Fruit fly (Drosophila melanogaster): ENCODE data around the gene tho2.

Gene tho2

DNA sequence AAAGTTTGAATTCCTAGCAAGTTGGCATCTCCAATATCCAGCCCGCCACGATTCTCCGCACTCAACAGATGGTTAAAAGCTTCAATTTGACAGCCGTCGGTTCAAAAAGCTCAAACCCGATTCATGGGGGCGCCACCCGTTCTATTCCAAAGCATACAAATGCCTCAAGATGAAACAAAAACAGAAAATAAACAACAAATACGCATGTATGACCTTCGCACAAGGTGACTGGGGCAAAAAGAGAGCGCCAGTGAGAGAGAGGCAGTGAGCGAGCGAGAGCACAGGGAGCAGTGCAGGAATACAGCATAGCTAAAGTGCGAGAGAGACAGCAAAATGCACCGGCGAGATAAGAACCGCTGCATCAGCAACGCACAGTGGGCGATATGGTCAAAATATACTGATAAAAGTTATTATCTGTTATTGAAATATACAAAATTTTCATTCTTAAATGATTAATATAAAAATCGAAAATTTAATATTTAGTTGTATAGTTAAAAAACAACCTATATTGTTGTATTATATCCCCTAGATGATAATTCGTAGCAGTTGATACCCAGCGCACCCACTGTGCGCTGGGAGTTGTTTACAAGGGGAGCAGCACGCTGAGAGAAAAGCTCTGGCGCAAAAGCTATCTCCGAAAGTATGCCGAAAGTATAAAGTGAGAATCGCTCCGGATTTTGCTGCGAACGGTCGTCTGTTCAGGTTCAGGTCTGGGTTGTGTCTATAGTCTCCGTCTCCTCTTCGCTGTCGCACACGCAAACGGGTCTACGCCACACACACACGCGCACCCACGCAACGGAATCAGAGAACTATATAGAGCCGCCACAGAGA is 14.6 kb downstream of the tho2 start, which contains the start of gene Glyp (continued):
- TF ChIP-seq spab (GFP tag; optimal IDR thresholded peaks at IDR 0.05) (peak; percentile 96), CG11294 (GFP tag; IDR thresholded peaks at IDR 0.05) (peak; percentile 93), achi (GFP tag; optimal IDR thresholded peaks at IDR 0.05) (peak; percentile 100), fd85E (GFP tag; optimal IDR thresholded peaks at IDR 0.05) (peak; percentile 87), CG4318 (GFP tag; optimal IDR thresholded peaks at IDR 0.05) (peak; percentile 98), eg (GFP tag; IDR thresholded peaks at IDR 0.05) (peak; percentile 96), Hr38 (GFP tag; optimal IDR thresholded peaks at IDR 0.05) (no peak), net (GFP tag; optimal IDR thresholded peaks at IDR 0.05) (peak; percentile 97), dsx (GFP tag; optimal IDR thresholded peaks at IDR 0.05; ENCODE audit: poor library complexity, severe bottlenecking) (peak; percentile 95), CG31627 (GFP tag; optimal IDR thresholded peaks at IDR 0.05) (peak; percentile 85), OdsH (GFP tag; optimal IDR thresholded peaks at IDR 0.05) (peak; percentile 96), CG7368 (GFP tag; optimal IDR thresholded peaks at IDR 0.05) (peak; percentile 94), CG10669 (GFP tag; optimal IDR thresholded peaks at IDR 0.05) (peak; percentile 93), Met (GFP tag; optimal IDR thresholded peaks at IDR 0.05) (peak; percentile 95), CG3919 (GFP tag; optimal IDR thresholded peaks at IDR 0.05) (peak; percentile 97), Sox14 (GFP tag; optimal IDR thresholded peaks at IDR 0.05) (peak; percentile 89), CG10631 (GFP tag; optimal IDR thresholded peaks at IDR 0.05) (peak; percentile 97), Hr4 (GFP tag; optimal IDR thresholded peaks at IDR 0.05) (peak; percentile 97), Sox102F (GFP tag; optimal IDR thresholded peaks at IDR 0.05) (peak; percentile 94), acj6 (GFP tag; optimal IDR thresholded peaks at IDR 0.05) (peak; percentile 95), salr (GFP tag; optimal IDR thresholded peaks at IDR 0.05) (peak; percentile 86 to 95), lz (GFP tag; optimal IDR thresholded peaks at IDR 0.05) (peak; percentile 93), svp (GFP tag) (peak; percentile 97), CG15336 (GFP tag; IDR thresholded peaks at IDR 0.05) (peak; percentile 98), CG8632 (GFP tag; optimal IDR thresholded peaks at IDR 0.05) (peak; percentile 98), CG32006 (GFP tag; optimal IDR thresholded peaks at IDR 0.05) (peak; percentile 99), CG6792 (GFP tag; optimal IDR thresholded peaks at IDR 0.05) (peak; percentile 96), Hr39 (GFP tag; optimal IDR thresholded peaks at IDR 0.05) (peak; percentile 82)

DNA sequence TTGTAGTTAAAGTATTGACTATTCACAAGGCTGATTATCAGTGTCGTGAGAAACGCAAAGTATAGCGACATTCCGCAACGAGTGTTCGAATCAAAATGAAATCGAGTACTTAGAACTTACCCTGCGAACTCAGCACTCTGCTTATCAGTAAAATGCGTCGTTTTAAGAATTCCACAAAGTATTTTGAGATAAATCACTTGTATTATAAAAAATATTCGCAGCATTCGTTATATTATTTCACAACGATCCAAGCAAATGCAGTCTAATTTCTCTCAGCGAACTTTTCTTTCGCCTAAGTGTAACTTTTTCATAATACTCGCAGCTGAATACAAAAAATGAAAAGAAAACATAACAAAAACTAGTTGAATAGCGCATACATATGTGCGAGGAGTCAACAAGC is 15.8 kb downstream of the tho2 start, which contains the start of gene CG4259:
Gene CG4259 (minus strand): TSS at position 101 of the 400 bp plus-strand sequence.
- TF ChIP-seq fd59A (GFP tag; optimal IDR thresholded peaks at IDR 0.05) (no peak), svp (GFP tag) (peak; percentile 57), CG6276 (GFP tag; optimal IDR thresholded peaks at IDR 0.05) (no peak), Eip78C (GFP tag) (peak; percentile 4)

DNA sequence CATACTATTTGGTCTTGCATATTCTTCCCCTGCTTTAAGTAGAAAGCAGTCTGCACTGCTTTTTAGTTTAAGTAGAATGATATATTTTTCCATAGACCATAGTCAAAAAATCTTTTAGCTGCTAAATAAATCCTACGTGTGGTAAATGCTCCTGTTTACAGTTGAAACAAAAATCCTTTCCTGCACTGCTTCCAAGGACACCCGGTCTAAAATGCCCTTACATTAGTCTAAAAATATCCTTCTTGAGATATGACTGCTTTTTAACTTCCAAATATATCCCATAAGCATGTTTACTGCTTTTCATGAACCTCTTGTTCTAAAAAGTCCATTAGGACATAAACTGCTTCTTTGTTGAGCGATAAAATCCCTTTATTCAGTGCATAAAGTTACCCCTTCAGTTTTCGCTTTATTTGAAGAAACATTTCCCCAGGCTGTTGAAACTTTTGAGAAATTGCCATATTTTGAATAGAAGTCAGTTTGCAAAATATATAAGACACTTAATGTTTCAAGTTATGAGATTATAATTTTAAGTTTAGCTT is 34.6 kb downstream of the tho2 start:
- TF ChIP-seq fd59A (GFP tag; optimal IDR thresholded peaks at IDR 0.05) (no peak), CG6808 (GFP tag; optimal IDR thresholded peaks at IDR 0.05) (no peak), cyc (GFP tag; optimal IDR thresholded peaks at IDR 0.05) (no peak)

DNA sequence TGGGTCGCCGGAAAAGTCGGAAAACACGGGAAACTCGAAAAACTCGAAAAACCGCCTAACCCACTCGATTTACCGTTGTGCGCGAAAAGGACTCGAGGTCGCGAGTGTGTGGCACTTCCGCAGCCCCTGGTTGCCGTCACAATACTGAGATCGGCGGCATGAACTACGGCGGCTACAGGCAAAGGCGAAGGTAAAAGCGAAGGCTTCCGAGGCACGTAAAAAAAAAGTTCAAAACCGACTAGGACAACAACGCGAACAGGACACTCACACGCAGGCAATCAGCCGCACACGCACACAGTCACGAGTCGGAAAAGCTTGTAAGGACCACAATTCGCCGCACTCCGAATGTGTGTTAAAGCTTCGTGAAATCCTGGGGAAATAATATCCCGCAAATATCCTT is 35.2 kb downstream of the tho2 start, which contains the start of gene dpr3:
Gene dpr3 (minus strand): TSS at position 133 of the 400 bp plus-strand sequence.
- TF ChIP-seq CG11762 (GFP tag; optimal IDR thresholded peaks at IDR 0.05; ENCODE audit: insufficient read depth), result no peak
- TF ChIP-seq salr (GFP tag; optimal IDR thresholded peaks at IDR 0.05), result no peak
- TF ChIP-seq CG11902 (GFP tag; optimal IDR thresholded peaks at IDR 0.05), result no peak
- TF ChIP-seq net (GFP tag; optimal IDR thresholded peaks at IDR 0.05), result no peak
- no peak for TF ChIP-seq fkh (GFP tag; optimal IDR thresholded peaks at IDR 0.05)
- no peak for TF ChIP-seq Ets21C (GFP tag; optimal IDR thresholded peaks at IDR 0.05)
- no peak for TF ChIP-seq CG1621 (tag; optimal IDR thresholded peaks at IDR 0.05)
- TF ChIP-seq dsx (GFP tag; optimal IDR thresholded peaks at IDR 0.05; ENCODE audit: poor library complexity, severe bottlenecking), result no peak
- TF ChIP-seq vri (GFP tag; optimal IDR thresholded peaks at IDR 0.05), result no peak
- TF ChIP-seq Sox102F (GFP tag; optimal IDR thresholded peaks at IDR 0.05), result no peak
- TF ChIP-seq acj6 (GFP tag; optimal IDR thresholded peaks at IDR 0.05), result no peak
- TF ChIP-seq spab (GFP tag; optimal IDR thresholded peaks at IDR 0.05), result no peak
- TF ChIP-seq dac (GFP tag; optimal IDR thresholded peaks at IDR 0.05), result no peak
- no peak for TF ChIP-seq Hr38 (GFP tag; optimal IDR thresholded peaks at IDR 0.05)
- no peak for TF ChIP-seq Ets96B (tag; optimal IDR thresholded peaks at IDR 0.05)
- TF ChIP-seq Hr39 (GFP tag; optimal IDR thresholded peaks at IDR 0.05), result no peak
- no peak for TF ChIP-seq CG6792 (GFP tag; optimal IDR thresholded peaks at IDR 0.05)
- no peak for TF ChIP-seq CG15336 (GFP tag; IDR thresholded peaks at IDR 0.05)

Measured in whole organism, prepupa.